Worm (Caenorhabditis elegans) whole organism, L2 larva: ENCODE results near the gene abu-11.

Experiments
- ama-1 ChIP-seq: fragments of 150-350 bp; optimal IDR thresholded peaks from 2 replicates; lab custom pipeline; 2018; ENCODE audit warnings: inconsistent platforms
- ceh-82 ChIP-seq: fragments of 150-350 bp; optimal IDR thresholded peaks from 2 replicates; lab custom pipeline; 2014; ENCODE audit warnings: missing biosample characterization, missing genetic modification characterization
- lin-13 ChIP-seq: fragments of 150-350 bp; optimal IDR thresholded peaks from 2 replicates; lab custom pipeline; 2014; ENCODE audit warnings: missing biosample characterization, missing genetic modification reagents, missing genetic modification characterization
- lsy-2 ChIP-seq, 2 experiments: fragments of 150-350 bp in 1 of 2; sonication (generic microtip) in 1 of 2; optimal IDR thresholded peaks; 2 replicates each; lab custom pipeline; 2014 to 2017; ENCODE audit warnings: missing biosample characterization in 2 of 2, missing genetic modification characterization in 2 of 2
- mdl-1 ChIP-seq, 2 experiments: fragments of 150-350 bp in 1 of 2; sonication (generic microtip) in 1 of 2; optimal IDR thresholded peaks; 2 replicates each; lab custom pipeline; 2017; ENCODE audit warnings: missing biosample characterization in 2 of 2, missing genetic modification characterization in 2 of 2
- nhr-11 ChIP-seq: fragments of 150-350 bp; optimal IDR thresholded peaks from 2 replicates; lab custom pipeline; 2014; ENCODE audit warnings: missing biosample characterization, missing genetic modification characterization
- nhr-237 ChIP-seq: fragments of 150-350 bp; optimal IDR thresholded peaks from 2 replicates; lab custom pipeline; 2014; ENCODE audit warnings: missing biosample characterization, missing genetic modification characterization
- nhr-25 ChIP-seq: fragments of 150-350 bp; sonication (generic microtip); optimal IDR thresholded peaks from 3 replicates; lab custom pipeline; 2014; ENCODE audit warnings: missing biosample characterization, missing genetic modification characterization
- nhr-77 ChIP-seq: fragments of 150-350 bp; optimal IDR thresholded peaks from 2 replicates; lab custom pipeline; 2014; ENCODE audit warnings: missing biosample characterization, missing genetic modification characterization
- snpc-4 ChIP-seq: fragments of 150-350 bp; optimal IDR thresholded peaks from 2 replicates; lab custom pipeline; 2014; ENCODE audit warnings: missing biosample characterization, missing genetic modification characterization
- unc-62 ChIP-seq: fragments of 150-350 bp; optimal IDR thresholded peaks from 2 replicates; lab custom pipeline; 2014; ENCODE audit warnings: missing biosample characterization, missing genetic modification reagents, missing genetic modification characterization

DNA sequence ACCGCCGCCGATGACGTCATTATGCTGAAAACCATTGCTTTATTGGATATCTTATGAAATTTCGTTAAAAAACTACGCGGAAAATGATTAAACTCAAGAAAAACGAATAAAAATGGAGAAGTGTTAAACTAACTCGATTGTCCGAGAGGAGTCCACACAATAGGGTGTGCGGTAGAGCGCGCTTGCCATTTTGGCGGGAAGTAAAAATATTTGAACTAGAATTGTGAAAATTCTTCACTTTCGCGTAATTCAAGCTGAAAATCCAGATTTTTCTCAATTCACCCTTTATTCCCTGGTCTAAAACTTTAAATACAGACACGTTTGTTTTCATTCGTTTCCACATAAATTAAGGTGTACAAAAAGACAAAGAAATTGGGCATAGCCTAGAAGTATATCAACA is 22.2 kb upstream of the abu-11 start, which contains the start of gene F48A11.4:
- TF ChIP-seq nhr-237 (tag; lab: Kevin White, UChicago), result peak; percentile 64
- no peak for TF ChIP-seq nhr-11
- peak; percentile 95 for TF ChIP-seq lin-13 (GFP tag; lab: Kevin White, UChicago)
- TF ChIP-seq lsy-2 (tag; optimal IDR thresholded peaks at IDR 0.05; lab: Kevin White, UChicago), result peak; percentile 90 to 95
- TF ChIP-seq unc-62 (GFP tag; lab: Kevin White, UChicago), result no peak
- TF ChIP-seq ceh-82 (tag; lab: Kevin White, UChicago), result peak; percentile 66
- peak; percentile 89 for TF ChIP-seq ama-1 (lab: Kevin White, UChicago)
- TF ChIP-seq nhr-77 (tag; lab: Kevin White, UChicago), result peak; percentile 57
- peak; percentile 84 for TF ChIP-seq snpc-4 (tag; lab: Kevin White, UChicago)
- peak; percentile 96 for TF ChIP-seq nhr-25 (tag; lab: Kevin White, UChicago)
- TF ChIP-seq mdl-1 (tag; optimal IDR thresholded peaks at IDR 0.05; lab: Kevin White, UChicago), result peak; percentile 17 to 27
